Worm (Caenorhabditis elegans): Measurements from ENCODE around the gene F56B3.2.

Gene F56B3.2

DNA sequence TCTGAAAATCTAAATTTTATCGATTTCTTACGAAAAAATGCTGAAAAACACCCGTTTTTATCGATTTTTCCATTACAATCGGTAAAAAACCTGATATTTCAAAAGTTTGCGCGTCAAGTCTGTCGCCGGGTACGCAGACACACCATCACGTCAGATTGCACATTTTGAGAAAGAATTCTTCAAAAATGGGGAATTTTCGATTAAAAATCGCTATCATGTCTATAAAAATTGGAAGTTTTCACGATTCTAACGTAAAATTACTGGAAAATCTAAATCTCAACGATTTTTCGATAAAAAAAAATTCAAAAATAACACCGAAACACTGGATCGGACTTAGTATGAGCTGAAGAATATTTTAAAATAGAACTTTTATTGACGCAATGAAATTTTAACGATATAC, 25.9 kb upstream of the F56B3.2 start, which contains the start of gene F56B3.4 (continued):
- no peak for TF ChIP-seq unc-130 (GFP tag; optimal IDR thresholded peaks at IDR 0.05)
- TF ChIP-seq lsl-1 (GFP tag; optimal IDR thresholded peaks at IDR 0.05): peak; percentile 16
- TF ChIP-seq hlh-26 (GFP tag; conservative IDR thresholded peaks at IDR 0.05): no peak
- TF ChIP-seq die-1 (tag; optimal IDR thresholded peaks at IDR 0.05): no peak
- TF ChIP-seq hmg-1.2 (GFP tag; IDR thresholded peaks at IDR 0.05): no peak
- peak; percentile 17; the same call in 1 of the 2 replicates for TF ChIP-seq D2030.7 (GFP tag; IDR thresholded peaks at IDR 0.05)
- TF ChIP-seq snpc-3.4 (tag; optimal IDR thresholded peaks at IDR 0.05): peak; percentile 32
- no peak for TF ChIP-seq pha-4 (tag; optimal IDR thresholded peaks at IDR 0.05)
- TF ChIP-seq snpc-1.3 (tag; optimal IDR thresholded peaks at IDR 0.05; ENCODE audit: insufficient read depth): peak; percentile 57

ce11 chrIV:787755-788154, 19.4 kb upstream of the F56B3.2 start, which contains the start of gene F56B3.6:
F56B3.6 (plus strand) TSS chrIV:788055.
- TF ChIP-seq akir-1 (GFP tag; optimal IDR thresholded peaks at IDR 0.05) (no peak), ceh-91 (GFP tag; IDR thresholded peaks at IDR 0.05) (no peak), sea-2 (GFP tag; IDR thresholded peaks at IDR 0.05) (no peak), nfya-2 (GFP tag; IDR thresholded peaks at IDR 0.05) (no peak), dox-1 (GFP tag; IDR thresholded peaks at IDR 0.05) (no peak), F49E8.2 (tag; optimal IDR thresholded peaks at IDR 0.05; ENCODE audit: insufficient read depth) (no peak)

ce11 chrIV:782393-782792, 14.0 kb upstream of the F56B3.2 start:
- TF ChIP-seq ceh-58 (GFP tag; IDR thresholded peaks at IDR 0.05): no peak
- no peak for TF ChIP-seq F23B12.7 (tag; optimal IDR thresholded peaks at IDR 0.05; ENCODE audit: insufficient read depth)
- no peak for TF ChIP-seq nhr-179 (tag; optimal IDR thresholded peaks at IDR 0.05)
- TF ChIP-seq madf-10 (tag; optimal IDR thresholded peaks at IDR 0.05): no peak
- no peak for TF ChIP-seq F33H1.4 (GFP tag; IDR thresholded peaks at IDR 0.05)
- no peak for TF ChIP-seq T26A5.8 (tag; optimal IDR thresholded peaks at IDR 0.05)
- TF ChIP-seq ztf-25 (GFP tag; IDR thresholded peaks at IDR 0.05): no peak
- no peak for TF ChIP-seq Y53G8AR.9 (GFP tag; conservative IDR thresholded peaks at IDR 0.05)
- TF ChIP-seq ets-4 (GFP tag; optimal IDR thresholded peaks at IDR 0.05): no peak
- TF ChIP-seq ama-1 (optimal IDR thresholded peaks at IDR 0.05): no peak
- no peak for TF ChIP-seq ama-1 (GFP tag; optimal IDR thresholded peaks at IDR 0.05)
- no peak for TF ChIP-seq lin-40 (tag; optimal IDR thresholded peaks at IDR 0.05)
- TF ChIP-seq C17E4.6 (GFP tag; IDR thresholded peaks at IDR 0.05): no peak
- TF ChIP-seq tlf-1 (GFP tag; optimal IDR thresholded peaks at IDR 0.05): no peak
- TF ChIP-seq chd-7 (tag; optimal IDR thresholded peaks at IDR 0.05): no peak
- TF ChIP-seq dpl-1 (GFP tag; optimal IDR thresholded peaks at IDR 0.05): no peak
- TF ChIP-seq lin-35 (GFP tag; optimal IDR thresholded peaks at IDR 0.05): no peak
- TF ChIP-seq akir-1 (GFP tag; optimal IDR thresholded peaks at IDR 0.05): no peak
- peak; percentile 17; the same call in 1 of the 2 replicates for TF ChIP-seq madf-6 (GFP tag; IDR thresholded peaks at IDR 0.05)
- 0 out of 2 replicates have a peak, but pooled peaks have one; percentile 9 for TF ChIP-seq dox-1 (GFP tag; IDR thresholded peaks at IDR 0.05)
- no peak for TF ChIP-seq snpc-4 (GFP tag; optimal IDR thresholded peaks at IDR 0.05)
- TF ChIP-seq snpc-4 (tag; optimal IDR thresholded peaks at IDR 0.05): peak in 1 of 4 experiments; percentile 20
- no peak for TF ChIP-seq ztf-6 (GFP tag; IDR thresholded peaks at IDR 0.05)
- TF ChIP-seq B0261.1 (tag; optimal IDR thresholded peaks at IDR 0.05): no peak
- no peak for TF ChIP-seq repo-1 (tag; optimal IDR thresholded peaks at IDR 0.05)
- no peak for TF ChIP-seq nhr-120 (GFP tag; IDR thresholded peaks at IDR 0.05)
- no peak for TF ChIP-seq ekl-4 (GFP tag; IDR thresholded peaks at IDR 0.05)
- TF ChIP-seq nhr-80 (tag; optimal IDR thresholded peaks at IDR 0.05): peak; percentile 70
- TF ChIP-seq egrh-3 (GFP tag; IDR thresholded peaks at IDR 0.05): no peak
- TF ChIP-seq pha-4 (tag; optimal IDR thresholded peaks at IDR 0.05): no peak
- no peak for TF ChIP-seq die-1 (tag; optimal IDR thresholded peaks at IDR 0.05)
- no peak for TF ChIP-seq nhr-27 (tag; optimal IDR thresholded peaks at IDR 0.05)
